Worm (Caenorhabditis elegans): Measurements from ENCODE around the gene pqn-8.

Gene pqn-8

ce11 chrIII:9963447-9963846, 34.3 kb downstream of the pqn-8 start:
- peak; percentile 73 for TF ChIP-seq atf-7 (tag; optimal IDR thresholded peaks at IDR 0.05)
- TF ChIP-seq nfyb-1 (GFP tag; IDR thresholded peaks at IDR 0.05): 0 out of 2 replicates have a peak, but pooled peaks have one; percentile 14
- no peak for TF ChIP-seq B0019.2 (GFP tag; conservative IDR thresholded peaks at IDR 0.05)

DNA sequence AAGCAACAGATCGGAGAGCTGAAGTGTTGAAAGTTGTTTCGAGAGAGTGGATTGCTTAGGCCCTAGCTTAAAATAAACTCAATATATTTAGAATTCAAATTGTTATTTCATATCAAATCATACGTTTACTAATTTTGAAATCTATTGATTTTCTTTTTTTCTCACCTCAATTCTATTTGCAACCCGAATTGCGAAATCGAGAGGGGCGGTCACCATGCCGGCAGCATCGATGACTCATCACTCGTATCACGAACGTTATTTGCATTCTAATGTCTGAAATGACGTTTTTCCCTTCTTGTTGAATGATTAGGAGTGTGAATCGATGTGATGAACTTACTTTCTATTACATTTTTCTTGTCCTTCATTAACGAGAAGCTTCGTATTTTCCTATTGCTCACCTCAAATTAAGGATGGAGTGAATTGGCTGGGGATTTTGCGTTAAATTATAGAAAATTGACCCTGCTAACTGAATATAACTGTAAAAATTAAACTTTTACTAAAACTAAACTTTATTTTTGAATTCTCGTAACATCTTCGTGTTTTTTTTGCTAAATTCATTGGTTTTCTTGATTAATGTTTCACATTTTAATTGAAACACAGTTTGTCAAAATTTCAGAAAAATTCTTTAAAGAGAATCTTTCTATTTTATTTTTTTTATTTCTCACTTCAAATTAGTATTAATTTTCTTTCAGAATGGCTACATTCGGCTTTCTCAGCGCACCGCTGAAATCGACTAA, 41.0 kb downstream of the pqn-8 start, which contains the start of gene alx-1:
TSS of gene alx-1 (plus strand) at position 687 of the 737 bp plus-strand sequence.
- TF ChIP-seq dpff-1 (tag; optimal IDR thresholded peaks at IDR 0.05): no peak
- peak; percentile 97 for TF ChIP-seq cebp-1 (GFP tag; IDR thresholded peaks at IDR 0.05)
- TF ChIP-seq cebp-1 (tag; optimal IDR thresholded peaks at IDR 0.05): peak; percentile 99
- no peak for TF ChIP-seq T07F8.4 (tag; optimal IDR thresholded peaks at IDR 0.05)
- no peak for TF ChIP-seq tlf-1 (GFP tag; optimal IDR thresholded peaks at IDR 0.05)
- TF ChIP-seq ceh-100 (GFP tag; IDR thresholded peaks at IDR 0.05): no peak
- no peak for TF ChIP-seq ZK185.1 (tag; optimal IDR thresholded peaks at IDR 0.05; ENCODE audit: poor library complexity, severe bottlenecking)
- no peak for TF ChIP-seq ceh-40 (GFP tag; IDR thresholded peaks at IDR 0.05)
- peak; percentile 54 for TF ChIP-seq nhr-80 (tag; optimal IDR thresholded peaks at IDR 0.05)
- no peak for TF ChIP-seq snpc-3.4 (tag; optimal IDR thresholded peaks at IDR 0.05)
- no peak for TF ChIP-seq F22D6.2 (tag; optimal IDR thresholded peaks at IDR 0.05)
- TF ChIP-seq ztf-6 (GFP tag; IDR thresholded peaks at IDR 0.05): no peak
- no peak for TF ChIP-seq rec-8 (tag; optimal IDR thresholded peaks at IDR 0.05)
- peak; percentile 6 for TF ChIP-seq unc-62 (GFP tag; optimal IDR thresholded peaks at IDR 0.05)
- no peak for TF ChIP-seq nhr-27 (tag; optimal IDR thresholded peaks at IDR 0.05)
- TF ChIP-seq lag-1 (GFP tag; IDR thresholded peaks at IDR 0.05): no peak
- no peak for TF ChIP-seq snpc-4 (GFP tag; optimal IDR thresholded peaks at IDR 0.05)
- peak in 1 of 4 experiments; percentile 9 for TF ChIP-seq snpc-4 (tag; optimal IDR thresholded peaks at IDR 0.05)
- peak; percentile 84 for TF ChIP-seq attf-5 (GFP tag; optimal IDR thresholded peaks at IDR 0.05)
- TF ChIP-seq akir-1 (GFP tag; optimal IDR thresholded peaks at IDR 0.05): no peak

- no peak for TF ChIP-seq mxl-1 (tag; optimal IDR thresholded peaks at IDR 0.05)
- TF ChIP-seq hmg-1.2 (GFP tag; IDR thresholded peaks at IDR 0.05): peak; percentile 63; the same call in 1 of the 2 replicates
- TF ChIP-seq gei-17 (GFP tag; optimal IDR thresholded peaks at IDR 0.05): no peak
- no peak for TF ChIP-seq hlh-26 (GFP tag; conservative IDR thresholded peaks at IDR 0.05)
- no peak for TF ChIP-seq Y95B8A.8 (GFP tag; IDR thresholded peaks at IDR 0.05)
Observed at ce11 chrIII:9956123-9956522, 41.7 kb downstream of the pqn-8 start, which contains the start of gene mog-1. Gene mog-1 (minus strand): TSS chrIII:9956215.

- no peak for TF ChIP-seq sptf-2 (GFP tag; optimal IDR thresholded peaks at IDR 0.05)
- no peak for TF ChIP-seq hrde-1 (tag; optimal IDR thresholded peaks at IDR 0.05; ENCODE audit: borderline replicate concordance)
- TF ChIP-seq lsl-1 (GFP tag; optimal IDR thresholded peaks at IDR 0.05): no peak
- TF ChIP-seq K11D2.4 (GFP tag; IDR thresholded peaks at IDR 0.05): no peak
- TF ChIP-seq efl-1 (GFP tag; optimal IDR thresholded peaks at IDR 0.05): no peak
Observed at ce11 chrIII:9951864-9952263, 45.9 kb downstream of the pqn-8 start, which contains the start of gene K03H1.11. Gene K03H1.11 (minus strand): TSS chrIII:9951964.

All from whole organism, young adult.